Worm (Caenorhabditis elegans) whole organism, L3 larva: Measurements from ENCODE around the gene F19C7.3.
A peak's percentile ranks its signal among the peaks of the same experiment; 100 is the strongest.

Experiments
- R02D3.7 ChIP-seq: fragments of 150-350 bp; optimal IDR thresholded peaks from 2 replicates; lab custom pipeline; 2014; ENCODE audit warnings: missing biosample characterization, missing genetic modification characterization
- ZK546.5 ChIP-seq: sonication (generic microtip); optimal IDR thresholded peaks from 2 replicates; lab custom pipeline; 2017; ENCODE audit warnings: missing biosample characterization, missing genetic modification characterization
- aly-2 ChIP-seq: fragments of 150-350 bp; optimal IDR thresholded peaks from 2 replicates; lab custom pipeline; 2014; ENCODE audit warnings: missing biosample characterization, missing genetic modification characterization
- ama-1 ChIP-seq: fragments of 150-350 bp; optimal IDR thresholded peaks from 2 replicates; lab custom pipeline; 2018
- ceh-16 ChIP-seq: sonication (generic microtip); optimal IDR thresholded peaks from 2 replicates; lab custom pipeline; 2017; ENCODE audit warnings: missing biosample characterization, missing genetic modification characterization
- ceh-28 ChIP-seq: fragments of 150-350 bp; optimal IDR thresholded peaks from 2 replicates; lab custom pipeline; 2014; ENCODE audit warnings: missing biosample characterization, missing genetic modification reagents, missing genetic modification characterization
- ceh-82 ChIP-seq: fragments of 150-350 bp; optimal IDR thresholded peaks from 2 replicates; lab custom pipeline; 2014; ENCODE audit warnings: missing biosample characterization, missing genetic modification characterization
- ceh-9 ChIP-seq: sonication (generic microtip); optimal IDR thresholded peaks from 2 replicates; lab custom pipeline; 2018; ENCODE audit warnings: missing biosample characterization, missing genetic modification characterization
- daf-12 ChIP-seq: fragments of 150-350 bp; optimal IDR thresholded peaks from 2 replicates; lab custom pipeline; 2014; ENCODE audit warnings: missing biosample characterization, missing genetic modification reagents, missing genetic modification characterization
- egl-27 ChIP-seq: sonication (generic microtip); optimal IDR thresholded peaks from 4 replicates; lab custom pipeline; 2017; ENCODE audit warnings: missing biosample characterization, missing genetic modification reagents, missing genetic modification characterization
- elt-1 ChIP-seq: fragments of 150-350 bp; optimal IDR thresholded peaks from 2 replicates; lab custom pipeline; 2014; ENCODE audit warnings: missing biosample characterization, missing genetic modification characterization
- elt-2 ChIP-seq: sonication (generic microtip); optimal IDR thresholded peaks from 2 replicates; lab custom pipeline; 2016; ENCODE audit warnings: missing genetic modification reagents, mild to moderate bottlenecking, missing genetic modification characterization, missing compliant biosample characterization
- elt-3 ChIP-seq, 3 experiments: fragments of 150-350 bp in 1 of 3; sonication (generic microtip) in 2 of 3; optimal IDR thresholded peaks; 2 replicates in 2 of 3; 4 replicates in 1 of 3; lab custom pipeline; 2014 to 2017; ENCODE audit warnings: missing biosample characterization in 3 of 3, missing genetic modification characterization in 3 of 3
- fkh-10 ChIP-seq: sonication (generic microtip); optimal IDR thresholded peaks from 2 replicates; lab custom pipeline; 2017; ENCODE audit warnings: missing biosample characterization, missing genetic modification reagents, missing genetic modification characterization
- fkh-2 ChIP-seq: fragments of 150-350 bp; optimal IDR thresholded peaks from 2 replicates; lab custom pipeline; 2014; ENCODE audit warnings: missing biosample characterization, missing genetic modification reagents, missing genetic modification characterization
- fos-1 ChIP-seq: fragments of 150-350 bp; optimal IDR thresholded peaks from 2 replicates; lab custom pipeline; 2014; ENCODE audit warnings: missing biosample characterization, missing genetic modification characterization
- jun-1 ChIP-seq: fragments of 150-350 bp; optimal IDR thresholded peaks from 2 replicates; lab custom pipeline; 2014; ENCODE audit warnings: missing biosample characterization, missing genetic modification reagents, missing genetic modification characterization
- lin-15B ChIP-seq: fragments of 150-350 bp; optimal IDR thresholded peaks from 2 replicates; lab custom pipeline; 2014; ENCODE audit warnings: missing biosample characterization, missing genetic modification characterization
- lin-39 ChIP-seq: fragments of 150-350 bp; optimal IDR thresholded peaks from 2 replicates; lab custom pipeline; 2018; ENCODE audit warnings: missing biosample characterization, missing genetic modification reagents, missing genetic modification characterization
- lsy-12 ChIP-seq: sonication (generic microtip); optimal IDR thresholded peaks from 2 replicates; lab custom pipeline; 2016; ENCODE audit warnings: mild to moderate bottlenecking, missing genetic modification characterization, missing compliant biosample characterization
- mdl-1 ChIP-seq: fragments of 150-350 bp; optimal IDR thresholded peaks from 2 replicates; lab custom pipeline; 2014; ENCODE audit warnings: missing biosample characterization, missing genetic modification characterization
- mml-1 ChIP-seq: fragments of 150-350 bp; sonication (generic microtip); optimal IDR thresholded peaks from 3 replicates; lab custom pipeline; 2014; ENCODE audit warnings: missing biosample characterization, missing genetic modification characterization
- nfya-1 ChIP-seq: sonication (generic microtip); optimal IDR thresholded peaks from 2 replicates; lab custom pipeline; 2017; ENCODE audit warnings: missing genetic modification characterization, mild to moderate bottlenecking, missing compliant biosample characterization, antibody characterized with exemption, moderate library complexity; ENCODE audit not compliant: insufficient read depth
- nhr-11 ChIP-seq: fragments of 150-350 bp; optimal IDR thresholded peaks from 2 replicates; lab custom pipeline; 2014; ENCODE audit warnings: missing biosample characterization, missing genetic modification characterization
- nhr-12 ChIP-seq: fragments of 150-350 bp; optimal IDR thresholded peaks from 2 replicates; lab custom pipeline; 2014; ENCODE audit warnings: missing biosample characterization, missing genetic modification characterization
- nhr-237 ChIP-seq: fragments of 150-350 bp; optimal IDR thresholded peaks from 2 replicates; lab custom pipeline; 2014; ENCODE audit warnings: missing biosample characterization, missing genetic modification characterization
- nhr-25 ChIP-seq: sonication (generic microtip); optimal IDR thresholded peaks from 2 replicates; lab custom pipeline; 2017; ENCODE audit warnings: missing biosample characterization, missing genetic modification characterization
- nhr-28 ChIP-seq: fragments of 150-350 bp; optimal IDR thresholded peaks from 2 replicates; lab custom pipeline; 2014; ENCODE audit warnings: missing biosample characterization, missing genetic modification characterization
- nhr-43 ChIP-seq: sonication (generic microtip); optimal IDR thresholded peaks from 2 replicates; lab custom pipeline; 2016; ENCODE audit warnings: mild to moderate bottlenecking, missing genetic modification characterization, missing compliant biosample characterization; ENCODE audit not compliant: poor library complexity, severe bottlenecking
- nhr-76 ChIP-seq: fragments of 150-350 bp; sonication (generic microtip); optimal IDR thresholded peaks from 5 replicates; lab custom pipeline; 2014; ENCODE audit warnings: missing biosample characterization, missing genetic modification characterization
- nhr-77 ChIP-seq: fragments of 150-350 bp; optimal IDR thresholded peaks from 2 replicates; lab custom pipeline; 2014; ENCODE audit warnings: missing biosample characterization, missing genetic modification characterization
- pha-4 ChIP-seq: fragments of 150-350 bp; optimal IDR thresholded peaks from 2 replicates; lab custom pipeline; 2014; ENCODE audit warnings: missing biosample characterization, missing genetic modification reagents, missing genetic modification characterization
- sea-2 ChIP-seq: fragments of 150-350 bp; sonication (generic microtip); optimal IDR thresholded peaks from 4 replicates; lab custom pipeline; 2014; ENCODE audit warnings: missing biosample characterization, missing genetic modification reagents, missing genetic modification characterization
- skn-1 ChIP-seq: fragments of 150-350 bp; optimal IDR thresholded peaks from 2 replicates; lab custom pipeline; 2014; ENCODE audit warnings: missing biosample characterization, missing genetic modification characterization
- snpc-4 ChIP-seq: fragments of 150-350 bp; optimal IDR thresholded peaks from 2 replicates; lab custom pipeline; 2014; ENCODE audit warnings: missing biosample characterization, missing genetic modification characterization
- tbx-2 ChIP-seq: sonication (generic microtip); optimal IDR thresholded peaks from 2 replicates; lab custom pipeline; 2016; ENCODE audit warnings: mild to moderate bottlenecking, missing genetic modification characterization, missing compliant biosample characterization
- unc-62 ChIP-seq: fragments of 150-350 bp; sonication (generic microtip); optimal IDR thresholded peaks from 4 replicates; lab custom pipeline; 2014; ENCODE audit warnings: missing biosample characterization, missing genetic modification reagents, missing genetic modification characterization
- zag-1 ChIP-seq: fragments of 150-350 bp; optimal IDR thresholded peaks from 2 replicates; lab custom pipeline; 2014; ENCODE audit warnings: missing biosample characterization, missing genetic modification characterization
- ztf-11 ChIP-seq: fragments of 150-350 bp; optimal IDR thresholded peaks from 2 replicates; lab custom pipeline; 2014; ENCODE audit warnings: missing biosample characterization, missing genetic modification characterization
- ztf-4 ChIP-seq: fragments of 150-350 bp; optimal IDR thresholded peaks from 2 replicates; lab custom pipeline; 2014; ENCODE audit warnings: missing biosample characterization, missing genetic modification characterization

Gene F19C7.3

ce11 chrIV:4596824-4597223, at the start of gene F19C7.3:
TSS of gene F19C7.3 (plus strand) at chrIV:4597124.
- no peak for TF ChIP-seq ztf-4 (tag; lab: Kevin White, UChicago)

ce11 chrIV:4548253-4548652, 48.7 kb upstream of the F19C7.3 start, which contains the start of gene ZK185.1:
TSS of gene ZK185.1 (plus strand) at chrIV:4548553.
- no peak for TF ChIP-seq nfya-1 (tag; lab: Kevin White, UChicago)
- TF ChIP-seq nhr-43: no peak
- TF ChIP-seq sea-2 (GFP tag; lab: Kevin White, UChicago): no peak
- no peak for TF ChIP-seq aly-2 (tag; lab: Kevin White, UChicago)
- no peak for TF ChIP-seq fkh-2 (tag; lab: Kevin White, UChicago)
- TF ChIP-seq elt-2 (tag; lab: Kevin White, UChicago): no peak
- TF ChIP-seq nhr-12: no peak
- no peak for TF ChIP-seq nhr-76 (tag; lab: Kevin White, UChicago)
- TF ChIP-seq elt-3 (tag; optimal IDR thresholded peaks at IDR 0.05; lab: Kevin White, UChicago): no peak
- TF ChIP-seq R02D3.7 (tag; lab: Kevin White, UChicago): no peak
- no peak for TF ChIP-seq unc-62 (GFP tag; lab: Kevin White, UChicago)
- TF ChIP-seq lsy-12 (tag; lab: Kevin White, UChicago): no peak
- TF ChIP-seq skn-1 (tag; lab: Kevin White, UChicago): no peak

DNA sequence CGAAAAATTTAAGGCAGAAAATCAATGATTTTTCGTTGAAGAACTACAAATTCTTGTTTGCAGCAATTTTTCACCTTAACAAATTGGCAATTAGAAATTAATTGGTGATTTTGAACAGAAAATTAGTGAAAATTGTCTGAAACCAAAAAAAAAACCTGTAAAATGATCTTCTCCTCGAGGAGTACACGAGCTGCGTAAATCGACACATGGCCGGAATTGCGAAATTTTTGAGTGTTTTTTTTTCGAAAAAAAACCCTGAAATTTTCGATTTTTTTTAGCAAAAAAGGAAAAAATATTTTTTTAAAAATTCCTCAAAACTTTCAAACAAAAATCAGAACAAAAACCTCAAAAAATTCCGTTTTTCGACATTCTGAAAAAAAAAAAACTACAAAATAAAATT, 45.4 kb upstream of the F19C7.3 start:
- TF ChIP-seq elt-3 (tag; optimal IDR thresholded peaks at IDR 0.05; lab: Kevin White, UChicago): no peak
- TF ChIP-seq nfya-1 (tag; lab: Kevin White, UChicago): no peak
- TF ChIP-seq fos-1: no peak
- TF ChIP-seq lin-39 (tag; lab: Kevin White, UChicago): no peak
- no peak for TF ChIP-seq mdl-1
- no peak for TF ChIP-seq ceh-28 (tag; lab: Kevin White, UChicago)
- TF ChIP-seq mml-1 (tag; lab: Kevin White, UChicago): no peak
- TF ChIP-seq egl-27 (tag; lab: Kevin White, UChicago): no peak
- no peak for TF ChIP-seq nhr-12
- TF ChIP-seq ama-1 (lab: Kevin White, UChicago): no peak
- no peak for TF ChIP-seq zag-1 (tag; lab: Kevin White, UChicago)
- TF ChIP-seq nhr-28 (tag; lab: Kevin White, UChicago): no peak
- TF ChIP-seq ceh-82 (tag; lab: Kevin White, UChicago): no peak
- no peak for TF ChIP-seq unc-62 (GFP tag; lab: Kevin White, UChicago)
- no peak for TF ChIP-seq lsy-12 (tag; lab: Kevin White, UChicago)
- TF ChIP-seq ceh-16 (tag; lab: Kevin White, UChicago): no peak
- no peak for TF ChIP-seq nhr-25 (tag; lab: Kevin White, UChicago)
- no peak for TF ChIP-seq nhr-237 (tag; lab: Kevin White, UChicago)
- TF ChIP-seq nhr-43: no peak
- no peak for TF ChIP-seq nhr-76 (tag; lab: Kevin White, UChicago)
- TF ChIP-seq, all 47 proteins: peak for 0

ce11 chrIV:4557130-4557529, 39.8 kb upstream of the F19C7.3 start:
- TF ChIP-seq ceh-82 (tag; lab: Kevin White, UChicago) (no peak), ama-1 (lab: Kevin White, UChicago) (no peak), lin-15B (no peak), elt-3 (tag; optimal IDR thresholded peaks at IDR 0.05; lab: Kevin White, UChicago) (no peak), nhr-12 (no peak), ceh-28 (tag; lab: Kevin White, UChicago) (no peak), nfya-1 (tag; lab: Kevin White, UChicago) (no peak), R02D3.7 (tag; lab: Kevin White, UChicago) (no peak), sea-2 (GFP tag; lab: Kevin White, UChicago) (no peak), nhr-237 (tag; lab: Kevin White, UChicago) (no peak), snpc-4 (tag; lab: Kevin White, UChicago) (no peak), nhr-11 (tag; lab: Kevin White, UChicago) (no peak), lin-39 (tag; lab: Kevin White, UChicago) (no peak), unc-62 (GFP tag; lab: Kevin White, UChicago) (no peak), nhr-77 (tag; lab: Kevin White, UChicago) (no peak), ceh-9 (tag; lab: Kevin White, UChicago) (no peak)

DNA sequence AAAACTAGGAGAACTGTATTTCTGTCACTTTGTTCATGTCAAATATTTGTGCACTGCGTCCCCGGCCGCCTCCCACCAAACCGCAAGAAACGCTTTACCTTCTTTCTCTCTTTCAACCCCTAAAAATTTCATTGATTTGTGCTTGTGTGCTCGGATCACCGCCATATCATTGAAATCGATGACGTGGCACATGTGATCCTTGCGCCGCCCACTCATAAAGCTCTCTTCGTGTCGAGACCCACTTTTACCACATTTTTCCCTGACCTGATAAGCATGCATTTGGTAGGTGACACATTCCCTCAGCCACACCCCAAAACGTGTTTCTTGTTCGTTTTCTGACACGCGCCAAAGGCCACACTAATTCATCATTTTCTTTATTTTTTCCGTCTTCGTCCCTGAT, 39.2 kb upstream of the F19C7.3 start:
- no peak for TF ChIP-seq fkh-10 (GFP tag; lab: Kevin White, UChicago)
- TF ChIP-seq nhr-25 (tag; lab: Kevin White, UChicago): peak; percentile 6
- TF ChIP-seq aly-2 (tag; lab: Kevin White, UChicago): no peak
- TF ChIP-seq elt-1 (tag; lab: Kevin White, UChicago): no peak
- no peak for TF ChIP-seq jun-1 (tag; lab: Kevin White, UChicago)
- no peak for TF ChIP-seq snpc-4 (tag; lab: Kevin White, UChicago)
- no peak for TF ChIP-seq ztf-11
- no peak for TF ChIP-seq ztf-4 (tag; lab: Kevin White, UChicago)
- peak; percentile 51 for TF ChIP-seq elt-2 (tag; lab: Kevin White, UChicago)
- no peak for TF ChIP-seq R02D3.7 (tag; lab: Kevin White, UChicago)
- peak; percentile 48 for TF ChIP-seq pha-4 (tag; lab: Kevin White, UChicago)
- no peak for TF ChIP-seq unc-62 (GFP tag; lab: Kevin White, UChicago)
- no peak for TF ChIP-seq daf-12 (tag; lab: Kevin White, UChicago)
- TF ChIP-seq zag-1 (tag; lab: Kevin White, UChicago): no peak
- no peak for TF ChIP-seq tbx-2 (tag; lab: Kevin White, UChicago)
- TF ChIP-seq nhr-12: no peak
- no peak for TF ChIP-seq ZK546.5
